Fruit fly (Drosophila melanogaster) whole organism, wandering third instar larva: ENCODE data around the gene cv-c.

ENCODE experiments used
- Abd-B ChIP-seq: fragments of >200 bp; optimal IDR thresholded peaks from 2 replicates; lab custom pipeline; 2017; ENCODE audit warnings: missing biosample characterization, missing genetic modification characterization
- CG32264 ChIP-seq: fragments of 200-800 bp; sonication (Bioruptor generic); optimal IDR thresholded peaks from 2 replicates; lab custom pipeline; 2016; ENCODE audit warnings: missing biosample characterization, missing genetic modification characterization
- Dfd ChIP-seq: fragments of >200 bp; optimal IDR thresholded peaks from 2 replicates; lab custom pipeline; 2017; ENCODE audit warnings: missing biosample characterization, missing genetic modification characterization
- Dif ChIP-seq: fragments of 200-275, 200-300 bp; sonication (Bioruptor generic); optimal IDR thresholded peaks from 2 replicates; lab custom pipeline; 2018; ENCODE audit warnings: missing biosample characterization, missing genetic modification characterization; ENCODE audit not compliant: partially characterized antibody
- HLH106 ChIP-seq: fragments of 200-800 bp; optimal IDR thresholded peaks from 3 replicates; lab custom pipeline; 2019; ENCODE audit warnings: missing biosample characterization, mild to moderate bottlenecking, missing genetic modification characterization, moderate library complexity
- Hnf4 ChIP-seq: fragments of 200-800 bp; sonication (Bioruptor generic); optimal IDR thresholded peaks from 2 replicates; lab custom pipeline; 2016; ENCODE audit warnings: missing biosample characterization, mild to moderate bottlenecking, missing genetic modification characterization
- Hr78 ChIP-seq: fragments of >200 bp; optimal IDR thresholded peaks from 2 replicates; lab custom pipeline; 2017; ENCODE audit warnings: missing biosample characterization, missing genetic modification characterization
- Jra ChIP-seq: sonication (Bioruptor generic); optimal IDR thresholded peaks from 2 replicates; lab custom pipeline; 2016; ENCODE audit warnings: missing biosample characterization, missing genetic modification characterization
- Mio ChIP-seq: sonication (Bioruptor generic); optimal IDR thresholded peaks from 2 replicates; lab custom pipeline; 2016; ENCODE audit warnings: missing biosample characterization, missing genetic modification characterization
- Myc ChIP-seq: fragments of >200 bp; optimal IDR thresholded peaks from 2 replicates; lab custom pipeline; 2017
- N ChIP-seq: fragments of >200 bp; optimal IDR thresholded peaks from 2 replicates; lab custom pipeline; 2018; ENCODE audit warnings: missing biosample characterization, missing external identifiers, missing genetic modification characterization
- OdsH ChIP-seq: fragments of 200-800 bp; sonication (Bioruptor generic); optimal IDR thresholded peaks from 2 replicates; lab custom pipeline; 2016; ENCODE audit warnings: missing biosample characterization, mild to moderate bottlenecking, missing genetic modification characterization
- Rel ChIP-seq, 2 experiments: fragments of 200-800 bp; sonication (Bioruptor generic) in 1 of 2; optimal IDR thresholded peaks; 2 replicates in 1 of 2; 3 replicates in 1 of 2; lab custom pipeline; 2016 to 2019; ENCODE audit warnings: mild to moderate bottlenecking in 2 of 2, missing biosample characterization in 2 of 2, missing genetic modification characterization in 2 of 2, moderate library complexity in 1 of 2
- Sp1 ChIP-seq: fragments of 200-800 bp; sonication (Bioruptor generic); optimal IDR thresholded peaks from 3 replicates; lab custom pipeline; 2019; ENCODE audit warnings: missing biosample characterization, mild to moderate bottlenecking, missing genetic modification characterization, moderate library complexity
- Vsx2 ChIP-seq: fragments of 200-300, 225-300 bp; sonication (Bioruptor generic); optimal IDR thresholded peaks from 2 replicates; lab custom pipeline; 2018; ENCODE audit warnings: missing biosample characterization, missing genetic modification characterization; ENCODE audit not compliant: partially characterized antibody
- br ChIP-seq: fragments of 200-800 bp; sonication (Bioruptor generic); optimal IDR thresholded peaks from 2 replicates; lab custom pipeline; 2016; ENCODE audit warnings: missing biosample characterization, missing genetic modification characterization
- brk ChIP-seq: fragments of 200-800 bp; sonication (Bioruptor generic); optimal IDR thresholded peaks from 2 replicates; lab custom pipeline; 2016; ENCODE audit warnings: missing biosample characterization, mild to moderate bottlenecking, missing genetic modification characterization
- dl ChIP-seq, 2 experiments: fragments of 175-275, 200-275 bp in 1 of 2; fragments of 200-275 bp in 1 of 2; sonication (Bioruptor generic); optimal IDR thresholded peaks; lab custom pipeline; 2018; ENCODE audit warnings: mild to moderate bottlenecking in 2 of 2, missing biosample characterization in 2 of 2, missing genetic modification characterization in 2 of 2, moderate library complexity in 2 of 2; ENCODE audit not compliant: partially characterized antibody in 2 of 2, insufficient read depth in 1 of 2
- dmrt93B ChIP-seq: fragments of 200-800 bp; sonication (Bioruptor generic); optimal IDR thresholded peaks from 2 replicates; lab custom pipeline; 2018; ENCODE audit warnings: missing biosample characterization, mild to moderate bottlenecking, missing genetic modification characterization
- dsf ChIP-seq: sonication (Bioruptor generic); optimal IDR thresholded peaks from 2 replicates; lab custom pipeline; 2016; ENCODE audit warnings: missing biosample characterization, missing genetic modification characterization, borderline replicate concordance
- ey ChIP-seq: fragments of 200-800 bp; sonication (Bioruptor generic); optimal IDR thresholded peaks from 2 replicates; lab custom pipeline; 2016; ENCODE audit warnings: missing biosample characterization, missing genetic modification characterization
- foxo ChIP-seq, 2 experiments: fragments of 200-800 bp; sonication (Bioruptor generic); optimal IDR thresholded peaks; 2 replicates in 1 of 2; 3 replicates in 1 of 2; lab custom pipeline; 2016 to 2017; ENCODE audit warnings: missing biosample characterization in 2 of 2, missing genetic modification characterization in 2 of 2
- fru ChIP-seq: fragments of 200-800 bp; sonication (Bioruptor generic); optimal IDR thresholded peaks from 3 replicates; lab custom pipeline; 2016; ENCODE audit warnings: missing biosample characterization, mild to moderate bottlenecking, missing genetic modification characterization
- h ChIP-seq: fragments of 200-800 bp; sonication (Bioruptor generic); optimal IDR thresholded peaks from 3 replicates; lab custom pipeline; 2016; ENCODE audit warnings: missing biosample characterization, mild to moderate bottlenecking, missing genetic modification characterization
- jim ChIP-seq: fragments of 175-275, 200-325 bp; sonication (Bioruptor generic); optimal IDR thresholded peaks from 2 replicates; lab custom pipeline; 2016; ENCODE audit warnings: missing biosample characterization, mild to moderate bottlenecking, missing genetic modification characterization
- pan ChIP-seq: fragments of >200 bp; optimal IDR thresholded peaks from 2 replicates; lab custom pipeline; 2017
- psq ChIP-seq: fragments of 200-800 bp; sonication (Bioruptor generic); optimal IDR thresholded peaks from 3 replicates; lab custom pipeline; 2017; ENCODE audit warnings: missing biosample characterization, mild to moderate bottlenecking, missing genetic modification characterization, moderate library complexity
- rgr ChIP-seq: fragments of 200-800 bp; sonication (Bioruptor generic); optimal IDR thresholded peaks from 3 replicates; lab custom pipeline; 2016; ENCODE audit warnings: missing biosample characterization, mild to moderate bottlenecking, missing genetic modification characterization
- sage ChIP-seq: fragments of 200-800 bp; sonication (Bioruptor generic); optimal IDR thresholded peaks from 2 replicates; lab custom pipeline; 2016; ENCODE audit warnings: missing biosample characterization, mild to moderate bottlenecking, missing genetic modification characterization
- tai ChIP-seq: sonication (Bioruptor generic); optimal IDR thresholded peaks from 2 replicates; lab custom pipeline; 2016; ENCODE audit warnings: missing biosample characterization, missing genetic modification characterization
- usp ChIP-seq: fragments of >200 bp; optimal IDR thresholded peaks from 2 replicates; lab custom pipeline; 2017; ENCODE audit warnings: missing biosample characterization, missing genetic modification characterization

cv-c gene

DNA sequence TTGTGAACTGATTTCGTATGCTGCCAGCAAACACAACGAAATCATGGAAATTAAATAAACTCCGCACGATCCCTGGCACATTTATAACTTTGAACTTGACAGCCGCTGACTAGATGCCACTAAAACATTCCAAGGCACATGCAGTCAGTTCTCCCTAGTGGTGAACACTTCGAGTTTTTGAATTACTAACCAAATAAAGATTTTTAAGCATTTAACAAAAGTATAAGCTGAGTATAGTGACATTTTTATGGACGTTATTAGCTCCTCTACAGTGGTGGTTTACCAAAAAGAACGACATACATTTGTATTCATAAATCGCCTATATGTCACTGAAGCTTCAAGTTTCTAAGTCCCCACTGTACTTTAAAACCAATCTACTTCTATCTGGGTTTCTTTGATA, 27.4 kb downstream of the cv-c start:
- TF ChIP-seq br (GFP tag; lab: Kevin White, UChicago) = no peak

dm6 chr3R:14451050-14451914, 30.2 kb downstream of the cv-c start:
- TF ChIP-seq Dif = no peak
- TF ChIP-seq dsf (GFP tag; lab: Kevin White, UChicago) = no peak
- TF ChIP-seq h = no peak
- TF ChIP-seq pan = no peak
- peak; percentile 19 for TF ChIP-seq Hnf4 (GFP tag; lab: Kevin White, UChicago)
- TF ChIP-seq rgr (GFP tag; lab: Kevin White, UChicago) = peak; percentile 51
- TF ChIP-seq Sp1 (GFP tag; lab: Kevin White, UChicago) = peak; percentile 42
- TF ChIP-seq Rel (GFP tag; optimal IDR thresholded peaks at IDR 0.05; lab: Kevin White, UChicago) = no peak
- TF ChIP-seq Rel (tag; optimal IDR thresholded peaks at IDR 0.05; lab: Kevin White, UChicago) = peak; percentile 61
- TF ChIP-seq OdsH (GFP tag; lab: Kevin White, UChicago) = peak; percentile 18
- TF ChIP-seq Jra (GFP tag; lab: Kevin White, UChicago) = no peak
- TF ChIP-seq Vsx2 (GFP tag; lab: Kevin White, UChicago) = no peak
- peak; percentile 29 for TF ChIP-seq br (GFP tag; lab: Kevin White, UChicago)
- TF ChIP-seq Hr78 (GFP tag; lab: Kevin White, UChicago) = no peak
- TF ChIP-seq dl (GFP tag; optimal IDR thresholded peaks at IDR 0.05; lab: Kevin White, UChicago; ENCODE audit: insufficient read depth in 1 of 2, partially characterized antibody in 2 of 2) = no peak
- peak; percentile 70 for TF ChIP-seq Dfd (GFP tag; lab: Kevin White, UChicago)
- TF ChIP-seq dmrt93B = peak; percentile 54
- TF ChIP-seq sage = no peak
- TF ChIP-seq jim (GFP tag; lab: Kevin White, UChicago) = peak; percentile 14
- TF ChIP-seq foxo (GFP tag; optimal IDR thresholded peaks at IDR 0.05; lab: Kevin White, UChicago) = no peak
- TF ChIP-seq psq (GFP tag; lab: Kevin White, UChicago) = peak; percentile 28

- TF ChIP-seq pan (no peak), ey (GFP tag; lab: Kevin White, UChicago) (peak; percentile 15), fru (GFP tag; lab: Kevin White, UChicago) (peak; percentile 17), h (peak; percentile 8), rgr (GFP tag; lab: Kevin White, UChicago) (peak; percentile 23), foxo (GFP tag; optimal IDR thresholded peaks at IDR 0.05; lab: Kevin White, UChicago) (peak in 1 of 2 experiments; percentile 26), usp (GFP tag; lab: Kevin White, UChicago) (no peak), OdsH (GFP tag; lab: Kevin White, UChicago) (peak; percentile 11)
Measured at dm6 chr3R:14449304-14449703, 32.2 kb downstream of the cv-c start.

- TF ChIP-seq Hr78 (GFP tag; lab: Kevin White, UChicago) (no peak), Mio (GFP tag; lab: Kevin White, UChicago) (no peak), tai (GFP tag; lab: Kevin White, UChicago) (no peak), rgr (GFP tag; lab: Kevin White, UChicago) (no peak), Jra (GFP tag; lab: Kevin White, UChicago) (no peak), Hnf4 (GFP tag; lab: Kevin White, UChicago) (no peak), dmrt93B (no peak), N (GFP tag; lab: Kevin White, UChicago) (no peak), Abd-B (GFP tag; lab: Kevin White, UChicago) (no peak), CG32264 (no peak), dsf (GFP tag; lab: Kevin White, UChicago) (no peak)
Measured at dm6 chr3R:14445092-14445491, 36.4 kb downstream of the cv-c start.

- TF ChIP-seq tai (GFP tag; lab: Kevin White, UChicago) (no peak), Abd-B (GFP tag; lab: Kevin White, UChicago) (no peak), fru (GFP tag; lab: Kevin White, UChicago) (no peak), h (no peak), psq (GFP tag; lab: Kevin White, UChicago) (no peak), HLH106 (tag; lab: Kevin White, UChicago) (no peak), Hr78 (GFP tag; lab: Kevin White, UChicago) (no peak), N (GFP tag; lab: Kevin White, UChicago) (no peak), brk (GFP tag; lab: Kevin White, UChicago) (no peak), Myc (lab: Kevin White, UChicago) (no peak), ey (GFP tag; lab: Kevin White, UChicago) (no peak), Jra (GFP tag; lab: Kevin White, UChicago) (no peak), foxo (GFP tag; optimal IDR thresholded peaks at IDR 0.05; lab: Kevin White, UChicago) (no peak)
- TF ChIP-seq, all 38 proteins: peak for 0
Measured at dm6 chr3R:14444170-14444569, 37.3 kb downstream of the cv-c start.
